Worm (Caenorhabditis elegans) whole organism, young adult: Measurements from ENCODE around the gene Y111B2A.12.

Experiments used
- B0019.2 ChIP-seq: fragments of 200-800 bp; sonication (Bioruptor generic); conservative IDR thresholded peaks from 2 replicates; pipeline ENCODE4 v1.3.6; 2022; ENCODE audit warnings: missing genetic modification reagents, missing genetic modification characterization, missing compliant biosample characterization
- B0035.1 ChIP-seq: sonication (generic microtip); optimal IDR thresholded peaks from 2 replicates; lab custom pipeline; 2016; ENCODE audit warnings: missing genetic modification characterization, mild to moderate bottlenecking, missing compliant biosample characterization, missing genotype, missing genetic modification reagents
- B0261.1 ChIP-seq: sonication (generic microtip); optimal IDR thresholded peaks from 2 replicates; lab custom pipeline; 2016; ENCODE audit warnings: mild to moderate bottlenecking, missing genetic modification characterization, moderate library complexity, missing compliant biosample characterization
- F10E7.11 ChIP-seq: sonication (generic microtip); optimal IDR thresholded peaks from 2 replicates; lab custom pipeline; 2017; ENCODE audit warnings: mild to moderate bottlenecking, missing genetic modification characterization, moderate library complexity, missing compliant biosample characterization
- F37B4.10 ChIP-seq: fragments of 200-800 bp; sonication (Bioruptor generic); IDR thresholded peaks from 2 replicates; pipeline ENCODE4 v1.3.6; 2022; ENCODE audit warnings: missing genetic modification characterization, missing compliant biosample characterization
- T26A5.8 ChIP-seq: sonication (generic microtip); optimal IDR thresholded peaks from 2 replicates; lab custom pipeline; 2016; ENCODE audit warnings: missing genetic modification characterization, missing compliant biosample characterization
- Y53F4B.3 ChIP-seq: fragments of 200-800 bp; sonication (Bioruptor generic); IDR thresholded peaks from 2 replicates; pipeline ENCODE4 v1.3.6; 2022; ENCODE audit warnings: missing genetic modification reagents, missing genetic modification characterization, missing compliant biosample characterization
- Y56A3A.18 ChIP-seq: fragments of 200-800 bp; sonication (Bioruptor generic); IDR thresholded peaks from 2 replicates; pipeline ENCODE4 v1.3.6; 2022; ENCODE audit warnings: missing genetic modification reagents, missing genetic modification characterization, missing compliant biosample characterization
- Y95B8A.8 ChIP-seq: fragments of 200-800 bp; sonication (Bioruptor generic); IDR thresholded peaks from 2 replicates; pipeline ENCODE4 v1.3.6; 2022; ENCODE audit warnings: missing genetic modification reagents, missing genetic modification characterization, missing compliant biosample characterization
- ZK185.1 ChIP-seq: sonication (generic microtip); optimal IDR thresholded peaks from 2 replicates; lab custom pipeline; 2016; ENCODE audit warnings: mild to moderate bottlenecking, missing genetic modification characterization, missing compliant biosample characterization; ENCODE audit not compliant: poor library complexity, severe bottlenecking
- aptf-3 ChIP-seq: fragments of 200-800 bp; sonication (Bioruptor generic); IDR thresholded peaks from 2 replicates; pipeline ENCODE4 v1.3.6; 2022; ENCODE audit warnings: missing genetic modification characterization, missing compliant biosample characterization
- attf-5 ChIP-seq: fragments of 200-800 bp; sonication (Bioruptor generic); optimal IDR thresholded peaks from 2 replicates; lab custom pipeline; 2018; ENCODE audit warnings: mild to moderate bottlenecking, missing genetic modification characterization, missing compliant biosample characterization
- ceh-100 ChIP-seq: fragments of 200-800 bp; sonication (Bioruptor generic); IDR thresholded peaks from 2 replicates; pipeline ENCODE4 v1.3.6; 2022; ENCODE audit warnings: missing genetic modification reagents, missing genetic modification characterization, missing compliant biosample characterization
- ceh-27 ChIP-seq: fragments of 200-800 bp; sonication (Bioruptor generic); optimal IDR thresholded peaks from 2 replicates; lab custom pipeline; 2018; ENCODE audit warnings: mild to moderate bottlenecking, missing genetic modification characterization, moderate library complexity, missing compliant biosample characterization
- ceh-40 ChIP-seq: fragments of 200-800 bp; sonication (Bioruptor generic); IDR thresholded peaks from 2 replicates; pipeline ENCODE4 v1.3.6; 2022; ENCODE audit warnings: missing genetic modification characterization, missing compliant biosample characterization
- ceh-79 ChIP-seq: sonication (generic microtip); optimal IDR thresholded peaks from 2 replicates; lab custom pipeline; 2017; ENCODE audit warnings: mild to moderate bottlenecking, missing genetic modification characterization, missing compliant biosample characterization
- chd-7 ChIP-seq: sonication (generic microtip); optimal IDR thresholded peaks from 2 replicates; lab custom pipeline; 2016; ENCODE audit warnings: mild to moderate bottlenecking, missing genetic modification characterization, moderate library complexity, missing compliant biosample characterization
- dpl-1 ChIP-seq: fragments of 150-350 bp; optimal IDR thresholded peaks from 2 replicates; lab custom pipeline; 2014; ENCODE audit warnings: missing biosample characterization, missing genetic modification reagents, missing genetic modification characterization
- egrh-3 ChIP-seq: fragments of 200-800 bp; sonication (Bioruptor generic); IDR thresholded peaks from 2 replicates; pipeline ENCODE4 v1.3.6; 2022; ENCODE audit warnings: missing genetic modification reagents, missing genetic modification characterization, missing compliant biosample characterization
- fkh-3 ChIP-seq: sonication (generic microtip); optimal IDR thresholded peaks from 2 replicates; lab custom pipeline; 2016; ENCODE audit warnings: mild to moderate bottlenecking, missing genetic modification characterization, missing compliant biosample characterization
- gei-17 ChIP-seq: fragments of 200-800 bp; sonication (Bioruptor generic); optimal IDR thresholded peaks from 2 replicates; lab custom pipeline; 2018; ENCODE audit warnings: mild to moderate bottlenecking, missing genetic modification characterization, missing compliant biosample characterization
- him-1 ChIP-seq: sonication (generic microtip); optimal IDR thresholded peaks from 2 replicates; lab custom pipeline; 2016; ENCODE audit warnings: missing genotype, missing genetic modification reagents, missing genetic modification characterization, missing compliant biosample characterization
- let-526 ChIP-seq: fragments of 200-800 bp; sonication (Bioruptor generic); IDR thresholded peaks from 2 replicates; pipeline ENCODE4 v1.3.6; 2022; ENCODE audit warnings: missing genetic modification reagents, missing genetic modification characterization, missing compliant biosample characterization
- lin-26 ChIP-seq: fragments of 200-800 bp; sonication (Bioruptor generic); IDR thresholded peaks from 2 replicates; pipeline ENCODE4 v1.3.6; 2022; ENCODE audit warnings: missing genetic modification reagents, missing genetic modification characterization, missing compliant biosample characterization
- madf-6 ChIP-seq: fragments of 200-800 bp; sonication (Bioruptor generic); IDR thresholded peaks from 2 replicates; pipeline ENCODE4 v1.3.6; 2022; ENCODE audit warnings: missing genetic modification reagents, missing genetic modification characterization, missing compliant biosample characterization
- mel-28 ChIP-seq: sonication (generic microtip); optimal IDR thresholded peaks from 2 replicates; lab custom pipeline; 2016; ENCODE audit warnings: borderline replicate concordance, mild to moderate bottlenecking, missing genetic modification characterization, missing compliant biosample characterization
- nfya-2 ChIP-seq: fragments of 200-800 bp; sonication (Bioruptor generic); IDR thresholded peaks from 2 replicates; pipeline ENCODE4 v1.3.6; 2022; ENCODE audit warnings: missing genetic modification reagents, missing genetic modification characterization, missing compliant biosample characterization
- nfyb-1 ChIP-seq: fragments of 200-800 bp; sonication (Bioruptor generic); IDR thresholded peaks from 2 replicates; pipeline ENCODE4 v1.3.6; 2022; ENCODE audit warnings: missing genetic modification reagents, missing genetic modification characterization, missing compliant biosample characterization
- nhr-120 ChIP-seq: fragments of 200-800 bp; sonication (Bioruptor generic); IDR thresholded peaks from 2 replicates; pipeline ENCODE4 v1.3.6; 2022; ENCODE audit warnings: missing genetic modification characterization, missing compliant biosample characterization
- nhr-179 ChIP-seq: sonication (generic microtip); optimal IDR thresholded peaks from 2 replicates; lab custom pipeline; 2016; ENCODE audit warnings: mild to moderate bottlenecking, missing genetic modification characterization, missing compliant biosample characterization
- nhr-80 ChIP-seq: sonication (generic microtip); optimal IDR thresholded peaks from 2 replicates; lab custom pipeline; 2016; ENCODE audit warnings: missing genetic modification characterization, missing compliant biosample characterization
- nhr-90 ChIP-seq: sonication (generic microtip); optimal IDR thresholded peaks from 2 replicates; lab custom pipeline; 2016; ENCODE audit warnings: missing genotype, mild to moderate bottlenecking, missing genetic modification characterization, missing compliant biosample characterization
- pha-4 ChIP-seq: fragments of 150-350 bp; sonication (generic microtip); optimal IDR thresholded peaks from 2 replicates; lab custom pipeline; 2014; ENCODE audit warnings: missing biosample characterization, missing genetic modification reagents, missing genetic modification characterization
- rec-8 ChIP-seq, 2 experiments: sonication (generic microtip); optimal IDR thresholded peaks; 2 replicates each; lab custom pipeline; 2016; ENCODE audit warnings: mild to moderate bottlenecking in 2 of 2, missing genetic modification characterization in 2 of 2, missing genetic modification reagents in 2 of 2, missing genotype in 2 of 2, missing biosample characterization in 1 of 2, missing compliant biosample characterization in 1 of 2, moderate library complexity in 1 of 2
- repo-1 ChIP-seq: sonication (generic microtip); optimal IDR thresholded peaks from 2 replicates; lab custom pipeline; 2017; ENCODE audit warnings: mild to moderate bottlenecking, missing genetic modification characterization, missing compliant biosample characterization
- sdz-38 ChIP-seq: sonication (generic microtip); optimal IDR thresholded peaks from 2 replicates; lab custom pipeline; 2016; ENCODE audit warnings: missing genotype, missing genetic modification characterization, missing compliant biosample characterization
- snpc-3.4 ChIP-seq: sonication (generic microtip); optimal IDR thresholded peaks from 2 replicates; lab custom pipeline; 2017; ENCODE audit warnings: missing genetic modification characterization, mild to moderate bottlenecking, missing compliant biosample characterization, antibody characterized with exemption, moderate library complexity, missing genotype, missing genetic modification reagents
- snpc-4 ChIP-seq, 5 experiments: fragments of 150-350 bp in 1 of 5; sonication (generic microtip) in 4 of 5; optimal IDR thresholded peaks; 2 replicates each; lab custom pipeline; 2014 to 2018; ENCODE audit warnings: missing genetic modification characterization in 5 of 5, missing biosample characterization in 3 of 5, antibody characterized with exemption in 2 of 5, mild to moderate bottlenecking in 2 of 5, missing compliant biosample characterization in 2 of 5, missing genotype in 2 of 5, moderate library complexity in 2 of 5, missing genetic modification reagents in 1 of 5
- tbx-9 ChIP-seq: sonication (generic microtip); optimal IDR thresholded peaks from 2 replicates; lab custom pipeline; 2016; ENCODE audit warnings: borderline replicate concordance, missing genetic modification characterization, inconsistent platforms, missing compliant biosample characterization
- tlf-1 ChIP-seq: fragments of 200-800 bp; sonication (Bioruptor generic); optimal IDR thresholded peaks from 2 replicates; lab custom pipeline; 2018; ENCODE audit warnings: mild to moderate bottlenecking, missing genetic modification characterization, missing compliant biosample characterization
- unc-62 ChIP-seq: fragments of 150-350 bp; optimal IDR thresholded peaks from 2 replicates; lab custom pipeline; 2014; ENCODE audit warnings: missing biosample characterization, missing genetic modification reagents, missing genetic modification characterization
- zim-3 ChIP-seq: sonication (generic microtip); optimal IDR thresholded peaks from 2 replicates; lab custom pipeline; 2017; ENCODE audit warnings: mild to moderate bottlenecking, missing genetic modification characterization, moderate library complexity, missing compliant biosample characterization
- ztf-18 ChIP-seq: sonication (generic microtip); optimal IDR thresholded peaks from 2 replicates; lab custom pipeline; 2016; ENCODE audit warnings: missing genotype, mild to moderate bottlenecking, missing genetic modification characterization, missing compliant biosample characterization
- ztf-22 ChIP-seq: fragments of 200-800 bp; sonication (Bioruptor generic); optimal IDR thresholded peaks from 2 replicates; lab custom pipeline; 2018; ENCODE audit warnings: mild to moderate bottlenecking, missing genetic modification characterization, moderate library complexity, missing compliant biosample characterization
- ztf-26 ChIP-seq: sonication (generic microtip); optimal IDR thresholded peaks from 2 replicates; lab custom pipeline; 2017; ENCODE audit warnings: missing genetic modification characterization, missing compliant biosample characterization
- ztf-6 ChIP-seq: fragments of 200-800 bp; sonication (Bioruptor generic); IDR thresholded peaks from 2 replicates; pipeline ENCODE4 v1.3.6; 2022; ENCODE audit warnings: missing genetic modification reagents, missing genetic modification characterization, missing compliant biosample characterization

Y111B2A.12 gene

DNA sequence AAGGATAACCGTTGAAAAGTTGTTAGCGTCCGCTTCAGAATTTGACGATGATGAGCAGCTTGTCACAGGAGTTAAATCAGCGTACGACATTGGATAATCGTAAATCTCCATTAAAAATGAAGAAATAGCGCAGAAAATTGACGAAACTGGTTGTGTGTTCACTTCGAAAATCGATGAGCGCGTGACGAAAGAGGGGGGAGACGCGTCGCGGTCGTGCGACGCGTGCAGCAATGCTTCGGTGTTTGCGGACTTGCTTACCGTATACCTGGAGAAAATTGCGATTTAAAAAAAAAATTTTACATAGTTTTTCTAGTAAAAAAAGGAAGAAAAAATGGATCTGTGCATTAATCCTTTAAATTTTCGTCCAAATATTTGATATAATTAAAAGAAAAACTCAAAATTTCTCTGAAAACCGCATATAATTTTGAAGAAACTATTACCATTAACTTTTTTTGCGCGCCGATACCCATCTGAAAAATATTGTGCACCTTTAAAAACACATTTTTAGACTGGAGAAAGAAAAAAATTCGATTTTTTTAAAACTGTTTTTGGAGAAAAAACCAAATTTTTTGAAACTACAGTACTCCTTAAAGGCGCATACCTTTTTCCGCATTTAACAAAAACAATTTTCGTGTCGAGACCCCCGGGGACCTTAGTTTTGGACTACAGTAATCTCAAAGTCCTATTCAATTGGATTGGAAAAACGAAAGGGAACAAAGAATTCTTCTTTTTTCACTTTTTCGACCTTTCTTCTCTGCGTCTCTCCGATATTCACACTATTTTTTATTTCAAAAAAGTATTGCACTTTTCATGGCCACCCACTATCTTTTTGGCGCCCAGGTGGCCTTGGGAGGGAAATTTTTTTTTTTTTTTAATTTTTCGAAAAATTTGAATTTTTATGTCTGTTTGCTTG is 10.4 kb upstream of the Y111B2A.12 start (continued):
- TF ChIP-seq B0035.1 (peak; percentile 27), nfyb-1 (GFP tag; lab: Robert Waterston, UW) (peak; percentile 75), pha-4 (tag; lab: Kevin White, UChicago) (no peak), lin-26 (GFP tag; lab: Robert Waterston, UW) (no peak), ceh-100 (GFP tag; lab: Robert Waterston, UW) (peak; percentile 34), let-526 (GFP tag; lab: Robert Waterston, UW) (peak; percentile 37; the same call in 1 of the 2 replicates), madf-6 (peak; percentile 65), Y56A3A.18 (peak; percentile 70), aptf-3 (GFP tag; lab: Robert Waterston, UW) (peak; percentile 72; the same call in 1 of the 2 replicates), ZK185.1 (tag; lab: Kevin White, UChicago) (peak; percentile 79), dpl-1 (GFP tag; lab: Kevin White, UChicago) (no peak), sdz-38 (tag; lab: Kevin White, UChicago) (no peak), nhr-179 (tag; lab: Kevin White, UChicago) (no peak), tlf-1 (GFP tag; lab: Kevin White, UChicago) (peak; percentile 1), ceh-79 (tag; lab: Kevin White, UChicago) (no peak), unc-62 (GFP tag; lab: Kevin White, UChicago) (no peak), chd-7 (tag; lab: Kevin White, UChicago) (peak; percentile 68), gei-17 (GFP tag; lab: Kevin White, UChicago) (peak; percentile 28), nhr-90 (tag; lab: Kevin White, UChicago) (no peak), B0261.1 (tag; lab: Kevin White, UChicago) (peak; percentile 18), tbx-9 (tag; lab: Kevin White, UChicago) (no peak), Y95B8A.8 (GFP tag; lab: Robert Waterston, UW) (peak; percentile 85), ztf-22 (GFP tag; lab: Kevin White, UChicago) (no peak), attf-5 (GFP tag; lab: Kevin White, UChicago) (peak; percentile 85), T26A5.8 (tag; lab: Kevin White, UChicago) (no peak), F37B4.10 (GFP tag; lab: Robert Waterston, UW) (0 out of 2 replicates have a peak, but pooled peaks have one; percentile 6), rec-8 (tag; optimal IDR thresholded peaks at IDR 0.05; lab: Kevin White, UChicago) (no peak), ztf-18 (tag; lab: Kevin White, UChicago) (no peak), fkh-3 (no peak), egrh-3 (GFP tag; lab: Robert Waterston, UW) (peak; percentile 61; the same call in 1 of the 2 replicates), B0019.2 (GFP tag; lab: Robert Waterston, UW) (no peak; the same call in 1 of the 2 replicates), ceh-40 (GFP tag; lab: Robert Waterston, UW) (no peak), nhr-120 (0 out of 2 replicates have a peak, but pooled peaks have one; percentile 63), ceh-27 (peak; percentile 47), Y53F4B.3 (GFP tag; lab: Robert Waterston, UW) (no peak), ztf-26 (peak; percentile 11), repo-1 (tag; lab: Kevin White, UChicago) (peak; percentile 54), him-1 (peak; percentile 29), ztf-6 (no peak), snpc-3.4 (tag; lab: Kevin White, UChicago) (peak; percentile 1), nhr-80 (tag; lab: Kevin White, UChicago) (peak; percentile 13), snpc-4 (GFP tag; optimal IDR thresholded peaks at IDR 0.05; lab: Kevin White, UChicago) (no peak), snpc-4 (tag; optimal IDR thresholded peaks at IDR 0.05; lab: Kevin White, UChicago) (peak in 3 of 4 experiments; percentile 22 to 51 (median 35)), mel-28 (tag; lab: Kevin White, UChicago) (peak; percentile 66), F10E7.11 (peak; percentile 61), zim-3 (tag; lab: Kevin White, UChicago) (peak; percentile 21), nfya-2 (GFP tag; lab: Robert Waterston, UW) (no peak)
